Worm (Caenorhabditis elegans) whole organism, L1 larva: ENCODE data around the gene K01A2.4.

Experiments
- C16A3.4 ChIP-seq: fragments of 150-350 bp; optimal IDR thresholded peaks from 2 replicates; lab custom pipeline; 2014; ENCODE audit warnings: missing biosample characterization, missing genetic modification characterization
- F16B12.6 ChIP-seq: fragments of 150-350 bp; optimal IDR thresholded peaks from 2 replicates; lab custom pipeline; 2014; ENCODE audit warnings: missing biosample characterization, missing genetic modification characterization
- Y116A8C.19 ChIP-seq: sonication (generic microtip); optimal IDR thresholded peaks from 2 replicates; lab custom pipeline; 2016; ENCODE audit warnings: missing compliant biosample characterization, missing genetic modification characterization, borderline replicate concordance
- aha-1 ChIP-seq: fragments of 150-350 bp; optimal IDR thresholded peaks from 2 replicates; lab custom pipeline; 2014; ENCODE audit warnings: missing biosample characterization, missing genetic modification characterization
- aly-2 ChIP-seq: fragments of 150-350 bp; optimal IDR thresholded peaks from 2 replicates; lab custom pipeline; 2014; ENCODE audit warnings: missing biosample characterization, missing genetic modification characterization
- ama-1 ChIP-seq: fragments of 150-350 bp; optimal IDR thresholded peaks from 2 replicates; lab custom pipeline; 2014
- blmp-1 ChIP-seq: fragments of 150-350 bp; optimal IDR thresholded peaks from 2 replicates; lab custom pipeline; 2014; ENCODE audit warnings: missing biosample characterization, missing genetic modification characterization
- ceh-63 ChIP-seq: fragments of 200-800 bp; sonication (Bioruptor generic); optimal IDR thresholded peaks from 2 replicates; lab custom pipeline; 2018; ENCODE audit warnings: mild to moderate bottlenecking, missing genetic modification characterization, missing compliant biosample characterization
- ceh-8 ChIP-seq: fragments of 200-800 bp; sonication (Bioruptor generic); optimal IDR thresholded peaks from 2 replicates; lab custom pipeline; 2018; ENCODE audit warnings: mild to moderate bottlenecking, missing genetic modification characterization, moderate library complexity, missing compliant biosample characterization
- ceh-88 ChIP-seq: fragments of 200-800 bp; sonication (Bioruptor generic); IDR thresholded peaks from 2 replicates; pipeline ENCODE4 v1.3.6; 2022; ENCODE audit warnings: missing genetic modification characterization, missing compliant biosample characterization
- dpl-1 ChIP-seq, 3 experiments: fragments of 150-350 bp in 2 of 3; sonication (generic microtip) in 1 of 3; optimal IDR thresholded peaks; 2 replicates each; lab custom pipeline; 2014 to 2017; ENCODE audit warnings: missing biosample characterization in 3 of 3, missing genetic modification characterization in 3 of 3, missing genetic modification reagents in 3 of 3
- efl-1 ChIP-seq, 4 experiments: fragments of 150-350 bp; optimal IDR thresholded peaks in 3 of 4; peaks in 1 of 4; 1 replicate in 1 of 4; 2 replicates in 3 of 4; lab custom pipeline; 2014; ENCODE audit warnings: missing biosample characterization in 2 of 4, missing genetic modification characterization in 2 of 4, missing genetic modification reagents in 2 of 4
- efl-3 ChIP-seq: fragments of 200-800 bp; sonication (Bioruptor generic); optimal IDR thresholded peaks from 2 replicates; lab custom pipeline; 2018; ENCODE audit warnings: mild to moderate bottlenecking, missing genetic modification characterization, missing compliant biosample characterization
- egl-13 ChIP-seq: sonication (generic microtip); optimal IDR thresholded peaks from 2 replicates; lab custom pipeline; 2016; ENCODE audit warnings: missing genotype, missing genetic modification reagents, missing genetic modification characterization, missing compliant biosample characterization
- elt-3 ChIP-seq, 6 experiments: fragments of 150-350 bp in 1 of 6; sonication (generic microtip); optimal IDR thresholded peaks; 2 replicates each; lab custom pipeline; 2017 to 2018; ENCODE audit warnings: missing biosample characterization in 6 of 6, missing genetic modification characterization in 6 of 6, inconsistent platforms in 1 of 6
- fkh-8 ChIP-seq: sonication (generic microtip); optimal IDR thresholded peaks from 2 replicates; lab custom pipeline; 2016; ENCODE audit warnings: mild to moderate bottlenecking, missing genetic modification characterization, missing compliant biosample characterization
- fos-1 ChIP-seq: fragments of 150-350 bp; optimal IDR thresholded peaks from 2 replicates; lab custom pipeline; 2014; ENCODE audit warnings: missing biosample characterization, missing genetic modification characterization
- hlh-17 ChIP-seq: fragments of 200-800 bp; sonication (Bioruptor generic); optimal IDR thresholded peaks from 2 replicates; lab custom pipeline; 2018; ENCODE audit warnings: missing genetic modification characterization, mild to moderate bottlenecking, missing compliant biosample characterization, moderate library complexity, borderline replicate concordance
- hlh-4 ChIP-seq: sonication (generic microtip); optimal IDR thresholded peaks from 2 replicates; lab custom pipeline; 2016; ENCODE audit warnings: mild to moderate bottlenecking, missing genetic modification characterization, missing compliant biosample characterization
- hpl-2 ChIP-seq: fragments of 150-350 bp; optimal IDR thresholded peaks from 2 replicates; lab custom pipeline; 2014; ENCODE audit warnings: missing biosample characterization, missing genetic modification reagents, missing genetic modification characterization
- isw-1 ChIP-seq: fragments of 200-800 bp; sonication (Bioruptor generic); IDR thresholded peaks from 2 replicates; pipeline ENCODE4 v1.3.6; 2022; ENCODE audit warnings: missing genetic modification characterization, missing compliant biosample characterization
- jun-1 ChIP-seq: fragments of 150-350 bp; optimal IDR thresholded peaks from 2 replicates; lab custom pipeline; 2014; ENCODE audit warnings: missing biosample characterization, missing genetic modification reagents, missing genetic modification characterization
- lin-15B ChIP-seq: fragments of 150-350 bp; sonication (generic microtip); optimal IDR thresholded peaks from 3 replicates; lab custom pipeline; 2014; ENCODE audit warnings: missing biosample characterization, missing genetic modification characterization
- lin-35 ChIP-seq, 2 experiments: fragments of 150-350 bp; optimal IDR thresholded peaks; 2 replicates each; lab custom pipeline; 2014; ENCODE audit warnings: missing biosample characterization in 2 of 2, missing genetic modification characterization in 2 of 2, missing genetic modification reagents in 2 of 2
- lin-39 ChIP-seq: fragments of 150-350 bp; optimal IDR thresholded peaks from 2 replicates; lab custom pipeline; 2014; ENCODE audit warnings: missing biosample characterization, missing genetic modification reagents, missing genetic modification characterization
- lir-3 ChIP-seq: sonication (generic microtip); optimal IDR thresholded peaks from 2 replicates; lab custom pipeline; 2016; ENCODE audit warnings: mild to moderate bottlenecking, missing genetic modification characterization, moderate library complexity, missing compliant biosample characterization; ENCODE audit not compliant: poor library complexity
- mab-9 ChIP-seq: fragments of 200-800 bp; sonication (Bioruptor generic); IDR thresholded peaks from 2 replicates; pipeline ENCODE4 v1.3.6; 2022; ENCODE audit warnings: missing genetic modification reagents, missing genetic modification characterization, missing compliant biosample characterization
- mdl-1 ChIP-seq, 2 experiments: fragments of 150-350 bp; optimal IDR thresholded peaks; 2 replicates each; lab custom pipeline; 2014 to 2017; ENCODE audit warnings: missing biosample characterization in 2 of 2, missing genetic modification characterization in 2 of 2, inconsistent platforms in 1 of 2
- mef-2 ChIP-seq: fragments of 150-350 bp; optimal IDR thresholded peaks from 2 replicates; lab custom pipeline; 2014; ENCODE audit warnings: missing biosample characterization, missing genetic modification characterization
- mep-1 ChIP-seq: fragments of 150-350 bp; optimal IDR thresholded peaks from 2 replicates; lab custom pipeline; 2014; ENCODE audit warnings: missing biosample characterization, missing genetic modification characterization
- nhr-19 ChIP-seq: fragments of 200-800 bp; sonication (Bioruptor generic); conservative IDR thresholded peaks from 2 replicates; pipeline ENCODE4 v1.3.6; 2022; ENCODE audit warnings: missing genetic modification characterization, missing compliant biosample characterization
- nhr-28 ChIP-seq: fragments of 150-350 bp; optimal IDR thresholded peaks from 2 replicates; lab custom pipeline; 2014; ENCODE audit warnings: missing biosample characterization, missing genetic modification characterization
- nhr-71 ChIP-seq: sonication (generic microtip); optimal IDR thresholded peaks from 2 replicates; lab custom pipeline; 2016; ENCODE audit warnings: mild to moderate bottlenecking, missing genetic modification characterization, moderate library complexity, missing compliant biosample characterization
- nhr-76 ChIP-seq: sonication (generic microtip); optimal IDR thresholded peaks from 2 replicates; lab custom pipeline; 2017; ENCODE audit warnings: missing biosample characterization, missing genetic modification characterization
- nhr-77 ChIP-seq: fragments of 150-350 bp; optimal IDR thresholded peaks from 2 replicates; lab custom pipeline; 2014; ENCODE audit warnings: missing biosample characterization, missing genetic modification characterization
- nhr-90 ChIP-seq: sonication (generic microtip); optimal IDR thresholded peaks from 2 replicates; lab custom pipeline; 2016; ENCODE audit warnings: mild to moderate bottlenecking, missing genetic modification characterization, missing compliant biosample characterization; ENCODE audit not compliant: poor library complexity
- skn-1 ChIP-seq: fragments of 150-350 bp; optimal IDR thresholded peaks from 2 replicates; lab custom pipeline; 2014; ENCODE audit warnings: missing biosample characterization, missing genetic modification characterization
- sup-37 ChIP-seq: fragments of 200-800 bp; sonication (Bioruptor generic); optimal IDR thresholded peaks from 2 replicates; lab custom pipeline; 2018; ENCODE audit warnings: mild to moderate bottlenecking, missing genetic modification characterization, missing compliant biosample characterization
- tbx-2 ChIP-seq: sonication (generic microtip); optimal IDR thresholded peaks from 2 replicates; lab custom pipeline; 2016; ENCODE audit warnings: missing genetic modification characterization, missing compliant biosample characterization
- tlp-1 ChIP-seq: fragments of 150-350 bp; optimal IDR thresholded peaks from 2 replicates; lab custom pipeline; 2014; ENCODE audit warnings: missing biosample characterization, missing genetic modification characterization
- unc-130 ChIP-seq: fragments of 150-350 bp; optimal IDR thresholded peaks from 2 replicates; lab custom pipeline; 2017; ENCODE audit warnings: missing biosample characterization, missing genetic modification characterization, inconsistent platforms
- unc-30 ChIP-seq: sonication (generic microtip); optimal IDR thresholded peaks from 2 replicates; lab custom pipeline; 2017; ENCODE audit warnings: missing biosample characterization, missing genetic modification characterization
- unc-86 ChIP-seq: sonication (generic microtip); optimal IDR thresholded peaks from 2 replicates; lab custom pipeline; 2016; ENCODE audit warnings: missing genetic modification characterization, missing compliant biosample characterization
- xbp-1 ChIP-seq: sonication (generic microtip); optimal IDR thresholded peaks from 2 replicates; lab custom pipeline; 2016; ENCODE audit warnings: missing genetic modification characterization, missing compliant biosample characterization
- zag-1 ChIP-seq: fragments of 150-350 bp; optimal IDR thresholded peaks from 2 replicates; lab custom pipeline; 2014; ENCODE audit warnings: missing biosample characterization, missing genetic modification characterization
- ztf-11 ChIP-seq, 2 experiments: sonication (generic microtip); optimal IDR thresholded peaks; 2 replicates each; lab custom pipeline; 2016 to 2017; ENCODE audit warnings: missing genetic modification characterization in 2 of 2, missing biosample characterization in 1 of 2, missing compliant biosample characterization in 1 of 2

Gene K01A2.4

DNA sequence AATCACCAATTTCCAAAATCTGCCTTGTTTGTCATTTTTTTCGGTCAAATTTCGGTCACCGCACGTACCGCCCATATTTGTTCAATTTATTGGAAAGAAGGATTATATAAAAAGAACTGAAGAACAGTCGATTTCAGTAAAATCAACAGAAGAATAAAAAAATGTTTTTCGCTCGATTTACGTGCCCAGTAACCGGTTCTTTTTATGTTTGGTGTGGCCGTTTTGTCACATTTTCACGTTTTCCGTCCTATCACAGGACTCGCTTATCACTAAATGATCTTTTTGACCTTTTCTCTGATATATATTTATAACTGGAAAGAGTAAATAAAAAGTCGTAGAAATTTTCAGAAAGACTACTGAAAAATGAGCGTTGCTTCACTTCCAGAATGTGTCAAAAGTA, 12.2 kb downstream of the K01A2.4 start, which contains the start of gene far-7 (continued):
- TF ChIP-seq nhr-77 (no peak), lin-39 (tag; lab: Kevin White, UChicago) (no peak), zag-1 (tag; lab: Kevin White, UChicago) (no peak), hpl-2 (no peak), hlh-17 (no peak), lin-35 (GFP tag; optimal IDR thresholded peaks at IDR 0.05; lab: Kevin White, UChicago) (peak in 1 of 2 experiments; percentile 41), ceh-63 (GFP tag; lab: Kevin White, UChicago) (no peak), egl-13 (no peak), lir-3 (tag; lab: Kevin White, UChicago) (no peak), unc-30 (no peak), fkh-8 (tag; lab: Kevin White, UChicago) (no peak), tlp-1 (tag; lab: Kevin White, UChicago) (no peak), sup-37 (GFP tag; lab: Kevin White, UChicago) (no peak), hlh-4 (tag; lab: Kevin White, UChicago) (no peak), aly-2 (tag; lab: Kevin White, UChicago) (no peak), nhr-28 (tag; lab: Kevin White, UChicago) (no peak), ama-1 (lab: Kevin White, UChicago) (peak; percentile 53), nhr-90 (tag; lab: Kevin White, UChicago) (peak; percentile 36), efl-3 (no peak), lin-15B (tag; lab: Kevin White, UChicago) (no peak), mab-9 (GFP tag; lab: Robert Waterston, UW) (no peak), unc-86 (no peak), ceh-88 (no peak), F16B12.6 (tag; lab: Kevin White, UChicago) (no peak), mdl-1 (tag; optimal IDR thresholded peaks at IDR 0.05; lab: Kevin White, UChicago) (peak in 1 of 2 experiments; percentile 35), isw-1 (no peak), ceh-8 (no peak), aha-1 (tag; lab: Kevin White, UChicago) (no peak), efl-1 (optimal IDR thresholded peaks at IDR 0.05; lab: Kevin White, UChicago) (no peak), efl-1 (GFP tag; optimal IDR thresholded peaks at IDR 0.05 in 1 of 2; lab: Kevin White, UChicago) (peak in 1 of 2 experiments; percentile 12), nhr-76 (no peak)

DNA sequence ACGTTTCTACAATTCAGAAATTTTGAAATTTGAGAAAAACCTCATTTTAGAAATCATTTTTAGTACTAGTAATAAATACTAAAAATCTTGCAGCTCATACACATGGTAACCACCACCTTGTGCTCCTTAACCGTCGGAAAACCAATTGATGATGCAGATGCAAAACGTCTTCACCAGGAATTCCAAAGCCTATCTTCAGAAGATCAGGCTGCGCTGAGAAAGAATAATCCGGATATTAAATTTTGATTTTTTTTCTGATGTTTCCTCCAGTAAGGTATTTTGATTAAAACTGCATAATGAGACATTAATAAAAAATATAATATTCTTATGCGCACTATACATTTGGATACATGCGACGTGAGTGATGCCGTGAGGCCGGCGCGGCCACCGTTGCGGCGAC, 13.5 kb downstream of the K01A2.4 start:
- TF ChIP-seq elt-3 (tag; optimal IDR thresholded peaks at IDR 0.05; lab: Kevin White, UChicago) (no peak), efl-1 (optimal IDR thresholded peaks at IDR 0.05; lab: Kevin White, UChicago) (no peak), efl-1 (GFP tag; optimal IDR thresholded peaks at IDR 0.05 in 1 of 2; lab: Kevin White, UChicago) (peak in 1 of 2 experiments; percentile 57)

- no peak for TF ChIP-seq mef-2 (tag; lab: Kevin White, UChicago)
- no peak for TF ChIP-seq efl-1 (optimal IDR thresholded peaks at IDR 0.05; lab: Kevin White, UChicago)
- TF ChIP-seq efl-1 (GFP tag; optimal IDR thresholded peaks at IDR 0.05 in 1 of 2; lab: Kevin White, UChicago): peak in 1 of 2 experiments; percentile 80
- peak; percentile 85 for TF ChIP-seq ama-1 (lab: Kevin White, UChicago)
These were observed 13.9 kb downstream of the K01A2.4 start for ce11 chrII:321183-321582.

- peak; percentile 13 for TF ChIP-seq ama-1 (lab: Kevin White, UChicago)
- TF ChIP-seq blmp-1 (tag; lab: Kevin White, UChicago): peak; percentile 94
- TF ChIP-seq jun-1: no peak
- TF ChIP-seq tbx-2 (tag; lab: Kevin White, UChicago): no peak
- TF ChIP-seq skn-1 (tag; lab: Kevin White, UChicago): peak; percentile 56
- TF ChIP-seq fos-1 (tag; lab: Kevin White, UChicago): peak; percentile 47
- peak in 1 of 6 experiments; percentile 65 for TF ChIP-seq elt-3 (tag; optimal IDR thresholded peaks at IDR 0.05; lab: Kevin White, UChicago)
- TF ChIP-seq mep-1: peak; percentile 80
- TF ChIP-seq efl-1 (optimal IDR thresholded peaks at IDR 0.05; lab: Kevin White, UChicago): peak; percentile 37 to 49
- peak; percentile 38 to 93 for TF ChIP-seq efl-1 (GFP tag; optimal IDR thresholded peaks at IDR 0.05 in 1 of 2; lab: Kevin White, UChicago)
- TF ChIP-seq ztf-11 (tag; optimal IDR thresholded peaks at IDR 0.05; lab: Kevin White, UChicago): no peak
- peak; percentile 5 to 60 (median 55) for TF ChIP-seq dpl-1 (GFP tag; optimal IDR thresholded peaks at IDR 0.05; lab: Kevin White, UChicago)
- TF ChIP-seq nhr-71 (tag; lab: Kevin White, UChicago): peak; percentile 69
- peak; percentile 43 for TF ChIP-seq unc-130
- no peak for TF ChIP-seq nhr-19 (GFP tag; lab: Robert Waterston, UW)
- peak; percentile 18 for TF ChIP-seq xbp-1
- peak; percentile 24 for TF ChIP-seq C16A3.4
- TF ChIP-seq Y116A8C.19 (tag; lab: Kevin White, UChicago): no peak
These were observed 16.0 kb downstream of the K01A2.4 start, which contains the start of gene K01A2.10 for ce11 chrII:323048-323776. TSS of gene K01A2.10 (minus strand) at chrII:323098.
